Worm (Caenorhabditis elegans): ENCODE measurements around the gene lipl-5.

Gene lipl-5

ce11 chrV:349054-349453, 36.5 kb upstream of the lipl-5 start, which contains the start of gene atg-9 (continued):
- peak; percentile 41 for TF ChIP-seq repo-1 (tag; optimal IDR thresholded peaks at IDR 0.05)
- peak; percentile 69; the same call in 1 of the 2 replicates for TF ChIP-seq lin-26 (GFP tag; IDR thresholded peaks at IDR 0.05)
- peak; percentile 98 for TF ChIP-seq mcd-1 (GFP tag; IDR thresholded peaks at IDR 0.05)
- TF ChIP-seq F39B2.1 (GFP tag; IDR thresholded peaks at IDR 0.05) = no peak
- peak; percentile 89 for TF ChIP-seq attf-5 (GFP tag; optimal IDR thresholded peaks at IDR 0.05)
- no peak for TF ChIP-seq D2030.7 (GFP tag; IDR thresholded peaks at IDR 0.05)
- peak; percentile 59 for TF ChIP-seq tlf-1 (GFP tag; optimal IDR thresholded peaks at IDR 0.05)
- TF ChIP-seq lsy-27 (tag; optimal IDR thresholded peaks at IDR 0.05; ENCODE audit: borderline replicate concordance, insufficient read depth) = no peak
- peak; percentile 20 for TF ChIP-seq lin-54 (GFP tag; optimal IDR thresholded peaks at IDR 0.05)
- TF ChIP-seq ekl-4 (GFP tag; IDR thresholded peaks at IDR 0.05) = no peak
- TF ChIP-seq atf-7 (tag; optimal IDR thresholded peaks at IDR 0.05) = peak; percentile 55
- TF ChIP-seq rcor-1 (GFP tag; IDR thresholded peaks at IDR 0.05) = peak; percentile 57
- TF ChIP-seq nfya-1 (tag; optimal IDR thresholded peaks at IDR 0.05; ENCODE audit: borderline replicate concordance, insufficient read depth) = no peak
- TF ChIP-seq efl-1 (GFP tag; optimal IDR thresholded peaks at IDR 0.05) = no peak
- TF ChIP-seq hmg-1.2 (GFP tag; IDR thresholded peaks at IDR 0.05) = peak; percentile 34; the same call in 1 of the 2 replicates
- TF ChIP-seq somi-1 (GFP tag; optimal IDR thresholded peaks at IDR 0.05) = no peak
- TF ChIP-seq snpc-1.1 (tag; optimal IDR thresholded peaks at IDR 0.05; ENCODE audit: insufficient read depth) = no peak
- no peak for TF ChIP-seq xnd-1 (tag; optimal IDR thresholded peaks at IDR 0.05)
- TF ChIP-seq nhr-120 (GFP tag; IDR thresholded peaks at IDR 0.05) = no peak
- TF ChIP-seq madf-3 (GFP tag; IDR thresholded peaks at IDR 0.05) = 0 out of 2 replicates have a peak, but pooled peaks have one; percentile 79
- peak; percentile 66; the same call in 1 of the 2 replicates for TF ChIP-seq let-526 (GFP tag; IDR thresholded peaks at IDR 0.05)
- 0 out of 2 replicates have a peak, but pooled peaks have one; percentile 22 for TF ChIP-seq hmg-20 (GFP tag; IDR thresholded peaks at IDR 0.05)
- TF ChIP-seq chd-7 (tag; optimal IDR thresholded peaks at IDR 0.05) = no peak
- peak; percentile 81 for TF ChIP-seq nfyb-1 (GFP tag; IDR thresholded peaks at IDR 0.05)
- no peak for TF ChIP-seq bed-2 (GFP tag; IDR thresholded peaks at IDR 0.05)
- TF ChIP-seq egl-18 (GFP tag; IDR thresholded peaks at IDR 0.05) = no peak
- no peak for TF ChIP-seq lag-1 (GFP tag; IDR thresholded peaks at IDR 0.05)
- peak; percentile 33 for TF ChIP-seq nhr-80 (tag; optimal IDR thresholded peaks at IDR 0.05)
- peak; percentile 62 for TF ChIP-seq zfh-2 (GFP tag; conservative IDR thresholded peaks at IDR 0.05)
- TF ChIP-seq mes-4 (tag; optimal IDR thresholded peaks at IDR 0.05) = no peak
- no peak for TF ChIP-seq nhr-90 (tag; optimal IDR thresholded peaks at IDR 0.05)
- TF ChIP-seq lir-1 (GFP tag; conservative IDR thresholded peaks at IDR 0.05) = 0 out of 2 replicates have a peak, but pooled peaks have one; percentile 47
- TF ChIP-seq unc-130 (GFP tag; optimal IDR thresholded peaks at IDR 0.05) = no peak
- peak; percentile 54 for TF ChIP-seq ceh-100 (GFP tag; IDR thresholded peaks at IDR 0.05)
- TF ChIP-seq mel-28 (tag; optimal IDR thresholded peaks at IDR 0.05; ENCODE audit: borderline replicate concordance) = no peak
- no peak for TF ChIP-seq aptf-2 (GFP tag; conservative IDR thresholded peaks at IDR 0.05)
- TF ChIP-seq snpc-3.4 (tag; optimal IDR thresholded peaks at IDR 0.05) = no peak
- no peak for TF ChIP-seq dpff-1 (tag; optimal IDR thresholded peaks at IDR 0.05)
- TF ChIP-seq ceh-58 (GFP tag; IDR thresholded peaks at IDR 0.05) = no peak
- no peak for TF ChIP-seq ztf-3 (GFP tag; optimal IDR thresholded peaks at IDR 0.05)
- TF ChIP-seq ama-1 (optimal IDR thresholded peaks at IDR 0.05) = peak; percentile 45
- no peak for TF ChIP-seq ama-1 (GFP tag; optimal IDR thresholded peaks at IDR 0.05)
- TF ChIP-seq rpc-1 (optimal IDR thresholded peaks at IDR 0.05) = no peak
- TF ChIP-seq rpc-1 (tag; optimal IDR thresholded peaks at IDR 0.05) = no peak
- peak in 1 of 3 experiments; percentile 68 for TF ChIP-seq lin-35 (GFP tag; optimal IDR thresholded peaks at IDR 0.05)
- TF ChIP-seq Y53G8AR.9 (GFP tag; conservative IDR thresholded peaks at IDR 0.05) = peak; percentile 81
- TF ChIP-seq dox-1 (GFP tag; IDR thresholded peaks at IDR 0.05) = peak; percentile 70; the same call in 1 of the 2 replicates
- no peak for TF ChIP-seq hlh-12 (tag; optimal IDR thresholded peaks at IDR 0.05)
- peak; percentile 7 for TF ChIP-seq gei-17 (GFP tag; optimal IDR thresholded peaks at IDR 0.05)

Measured in whole organism, young adult.